Fruit fly (Drosophila melanogaster) whole organism, prepupa: ENCODE results near the gene P5cr.

Experiments
- CG11762 ChIP-seq: fragments of 200-800 bp; sonication (Bioruptor generic); optimal IDR thresholded peaks from 3 replicates; lab custom pipeline; 2016; ENCODE audit warnings: missing biosample characterization, missing genetic modification characterization; ENCODE audit not compliant: insufficient read depth
- CG3919 ChIP-seq: fragments of 200-800 bp; sonication (Bioruptor generic); optimal IDR thresholded peaks from 3 replicates; lab custom pipeline; 2016; ENCODE audit warnings: missing biosample characterization, missing genetic modification characterization
- CG6854 ChIP-seq: fragments of 200-800 bp; sonication (Bioruptor generic); optimal IDR thresholded peaks from 2 replicates; lab custom pipeline; 2017; ENCODE audit warnings: missing biosample characterization, mild to moderate bottlenecking, missing genetic modification characterization
- CG8319 ChIP-seq: fragments of 200-800 bp; sonication (Bioruptor generic); optimal IDR thresholded peaks from 3 replicates; lab custom pipeline; 2016; ENCODE audit warnings: missing biosample characterization, missing genetic modification characterization
- Eip93F ChIP-seq: fragments of 200-800 bp; sonication (Bioruptor generic); optimal IDR thresholded peaks from 2 replicates; lab custom pipeline; 2016; ENCODE audit warnings: missing biosample characterization, mild to moderate bottlenecking, missing genetic modification characterization
- Smox ChIP-seq: fragments of 200-800 bp; sonication (Bioruptor generic); optimal IDR thresholded peaks from 3 replicates; lab custom pipeline; 2016; ENCODE audit warnings: missing biosample characterization, missing genetic modification characterization
- Sox14 ChIP-seq: fragments of 200-800 bp; sonication (Bioruptor generic); optimal IDR thresholded peaks from 3 replicates; lab custom pipeline; 2016; ENCODE audit warnings: missing biosample characterization, missing genetic modification characterization
- dsx ChIP-seq: fragments of 200-800 bp; optimal IDR thresholded peaks from 3 replicates; lab custom pipeline; 2019; ENCODE audit warnings: missing biosample characterization, mild to moderate bottlenecking, missing genetic modification characterization, moderate library complexity; ENCODE audit not compliant: poor library complexity, severe bottlenecking
- salr ChIP-seq, 2 experiments: fragments of 200-800 bp; sonication (Bioruptor generic); optimal IDR thresholded peaks; 3 replicates each; lab custom pipeline; 2016 to 2018; ENCODE audit warnings: missing biosample characterization in 2 of 2, missing genetic modification characterization in 2 of 2, mild to moderate bottlenecking in 1 of 2

DNA sequence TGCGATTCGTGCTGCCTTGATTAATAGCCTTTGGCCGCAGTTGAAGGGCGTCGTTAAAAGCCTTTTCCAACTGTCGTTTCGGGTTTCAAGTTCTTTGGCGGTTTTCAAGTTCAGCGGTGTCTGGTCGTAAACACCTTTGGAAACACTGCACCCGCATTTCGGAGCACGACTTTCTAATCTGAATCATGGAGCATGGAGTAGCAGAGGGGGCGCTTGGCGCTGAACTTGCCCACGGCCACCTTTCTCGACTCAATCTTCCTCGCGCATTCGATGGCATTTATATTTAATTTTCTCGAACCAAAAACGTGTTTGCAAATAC is 39.0 kb upstream of the P5cr start:
- TF ChIP-seq CG3919 (GFP tag; lab: Kevin White, UChicago) = no peak
- TF ChIP-seq CG6854 = no peak
- no peak for TF ChIP-seq salr (GFP tag; optimal IDR thresholded peaks at IDR 0.05; lab: Kevin White, UChicago)
- no peak for TF ChIP-seq CG8319 (GFP tag; lab: Kevin White, UChicago)
- no peak for TF ChIP-seq Sox14 (GFP tag; lab: Kevin White, UChicago)
- no peak for TF ChIP-seq CG11762 (GFP tag; lab: Kevin White, UChicago)
- no peak for TF ChIP-seq Eip93F (GFP tag; lab: Kevin White, UChicago)
- TF ChIP-seq Smox (GFP tag; lab: Kevin White, UChicago) = no peak
- TF ChIP-seq dsx = no peak
